Fruit fly (Drosophila melanogaster) whole organism, embryonic: Measurements from ENCODE around the gene HP5.
A peak's percentile ranks its signal among the peaks of the same experiment; 100 is the strongest.

Experiments used
- CG10654 ChIP-seq: fragments of 200-800 bp; sonication (Bioruptor generic); optimal IDR thresholded peaks from 2 replicates; lab custom pipeline; 2016; ENCODE audit warnings: missing biosample characterization, missing genetic modification characterization
- CG12104 ChIP-seq: fragments of 200-800 bp; sonication (Bioruptor generic); optimal IDR thresholded peaks from 3 replicates; lab custom pipeline; 2016; ENCODE audit warnings: missing biosample characterization, missing genetic modification characterization
- CG12391 ChIP-seq: fragments of 200-800 bp; sonication (Bioruptor generic); optimal IDR thresholded peaks from 3 replicates; lab custom pipeline; 2018; ENCODE audit warnings: missing biosample characterization, mild to moderate bottlenecking, missing genetic modification characterization, moderate library complexity
- CG12769 ChIP-seq: fragments of 200-800 bp; sonication (Bioruptor generic); optimal IDR thresholded peaks from 2 replicates; lab custom pipeline; 2019; ENCODE audit warnings: missing biosample characterization, mild to moderate bottlenecking, missing genetic modification characterization, moderate library complexity
- CG14441 ChIP-seq: fragments of 200-800 bp; sonication (Bioruptor generic); IDR thresholded peaks from 2 replicates; pipeline ENCODE4 v1.3.6; 2022; ENCODE audit warnings: missing biosample characterization, missing genetic modification characterization
- CG14710 ChIP-seq: fragments of 200-800 bp; sonication (Bioruptor generic); optimal IDR thresholded peaks from 3 replicates; lab custom pipeline; 2019; ENCODE audit warnings: missing biosample characterization, mild to moderate bottlenecking, missing genetic modification characterization, moderate library complexity
- CG15269 ChIP-seq: fragments of 200-800 bp; sonication (Bioruptor generic); optimal IDR thresholded peaks from 2 replicates; lab custom pipeline; 2018; ENCODE audit warnings: missing biosample characterization, mild to moderate bottlenecking, missing genetic modification characterization, moderate library complexity
- CG17186 ChIP-seq: fragments of 200-800 bp; sonication (Bioruptor generic); optimal IDR thresholded peaks from 3 replicates; lab custom pipeline; 2017; ENCODE audit warnings: missing biosample characterization, missing genetic modification reagents, missing genetic modification characterization
- CG18262 ChIP-seq: fragments of 200-800 bp; optimal IDR thresholded peaks from 3 replicates; lab custom pipeline; 2019; ENCODE audit warnings: missing biosample characterization, mild to moderate bottlenecking, missing genetic modification characterization, moderate library complexity
- CG1832 ChIP-seq: fragments of 200-800 bp; sonication (Bioruptor generic); optimal IDR thresholded peaks from 2 replicates; lab custom pipeline; 2017; ENCODE audit warnings: missing biosample characterization, mild to moderate bottlenecking, missing genetic modification characterization, inconsistent platforms
- CG18476 ChIP-seq: fragments of 200-800 bp; sonication (Bioruptor generic); optimal IDR thresholded peaks from 2 replicates; lab custom pipeline; 2016; ENCODE audit warnings: missing biosample characterization, mild to moderate bottlenecking, missing genetic modification characterization
- CG18599 ChIP-seq: fragments of 200-800 bp; sonication (Bioruptor generic); optimal IDR thresholded peaks from 3 replicates; lab custom pipeline; 2017; ENCODE audit warnings: missing biosample characterization, missing genetic modification characterization, mild to moderate bottlenecking, moderate library complexity, missing genetic modification reagents
- CG18764 ChIP-seq: fragments of 200-800 bp; sonication (Bioruptor generic); optimal IDR thresholded peaks from 3 replicates; lab custom pipeline; 2016; ENCODE audit warnings: missing biosample characterization, missing genetic modification characterization
- CG2116 ChIP-seq: fragments of 200-800 bp; sonication (Bioruptor generic); optimal IDR thresholded peaks from 3 replicates; lab custom pipeline; 2018; ENCODE audit warnings: missing biosample characterization, mild to moderate bottlenecking, missing genetic modification characterization
- CG2202 ChIP-seq: fragments of 200-800 bp; sonication (Bioruptor generic); optimal IDR thresholded peaks from 2 replicates; lab custom pipeline; 2018; ENCODE audit warnings: missing biosample characterization, mild to moderate bottlenecking, missing genetic modification characterization
- CG2678 ChIP-seq: fragments of 200-800 bp; sonication (Bioruptor generic); optimal IDR thresholded peaks from 3 replicates; lab custom pipeline; 2019; ENCODE audit warnings: missing biosample characterization, mild to moderate bottlenecking, missing genetic modification characterization, moderate library complexity
- CG30020 ChIP-seq: fragments of 200-800 bp; optimal IDR thresholded peaks from 2 replicates; lab custom pipeline; 2019; ENCODE audit warnings: missing biosample characterization, mild to moderate bottlenecking, missing genetic modification characterization, moderate library complexity
- CG33557 ChIP-seq: fragments of 200-800 bp; sonication (Bioruptor generic); optimal IDR thresholded peaks from 2 replicates; lab custom pipeline; 2019; ENCODE audit warnings: missing biosample characterization, mild to moderate bottlenecking, missing genetic modification characterization, moderate library complexity
- CG3847 ChIP-seq: fragments of 200-800 bp; sonication (Bioruptor generic); IDR thresholded peaks from 2 replicates; pipeline ENCODE4 v1.3.6; 2022; ENCODE audit warnings: missing biosample characterization, missing genetic modification characterization
- CG8944 ChIP-seq: fragments of 200-800 bp; sonication (Bioruptor generic); optimal IDR thresholded peaks from 3 replicates; lab custom pipeline; 2016; ENCODE audit warnings: missing biosample characterization, missing genetic modification characterization
- Camta ChIP-seq: fragments of 200-800 bp; sonication (Bioruptor generic); optimal IDR thresholded peaks from 2 replicates; lab custom pipeline; 2016; ENCODE audit warnings: missing biosample characterization, missing genetic modification characterization
- CrebB ChIP-seq: fragments of 200-800 bp; sonication (Bioruptor generic); optimal IDR thresholded peaks from 3 replicates; lab custom pipeline; 2018; ENCODE audit warnings: missing biosample characterization, mild to moderate bottlenecking, missing genetic modification characterization
- Dp ChIP-seq: fragments of 200-800 bp; sonication (Bioruptor generic); optimal IDR thresholded peaks from 2 replicates; lab custom pipeline; 2018; ENCODE audit warnings: missing biosample characterization, mild to moderate bottlenecking, missing genetic modification characterization, moderate library complexity
- Fer1 ChIP-seq: fragments of 200-800 bp; sonication (Bioruptor generic); optimal IDR thresholded peaks from 2 replicates; lab custom pipeline; 2017; ENCODE audit warnings: missing biosample characterization, mild to moderate bottlenecking, missing genetic modification characterization
- Hr3 ChIP-seq: fragments of 200-800 bp; sonication (Bioruptor generic); optimal IDR thresholded peaks from 3 replicates; lab custom pipeline; 2016; ENCODE audit warnings: missing biosample characterization, missing genetic modification characterization
- MESR4 ChIP-seq: fragments of 200-800 bp; sonication (Bioruptor generic); optimal IDR thresholded peaks from 2 replicates; lab custom pipeline; 2018; ENCODE audit warnings: missing biosample characterization, mild to moderate bottlenecking, missing genetic modification characterization, moderate library complexity
- NC2α ChIP-seq: fragments of 200-800 bp; sonication (Bioruptor generic); optimal IDR thresholded peaks from 2 replicates; lab custom pipeline; 2016; ENCODE audit warnings: missing biosample characterization, missing genetic modification characterization
- NC2β ChIP-seq: fragments of 200-800 bp; sonication (Bioruptor generic); optimal IDR thresholded peaks from 2 replicates; lab custom pipeline; 2016; ENCODE audit warnings: missing biosample characterization, missing genetic modification characterization
- Nf-YA ChIP-seq: fragments of 200-800 bp; sonication (Bioruptor generic); IDR thresholded peaks from 2 replicates; pipeline ENCODE4 v1.3.6; 2022; ENCODE audit warnings: missing biosample characterization, missing genetic modification characterization
- Oli ChIP-seq: fragments of 200-800 bp; sonication (Bioruptor generic); optimal IDR thresholded peaks from 2 replicates; lab custom pipeline; 2018; ENCODE audit warnings: missing biosample characterization, mild to moderate bottlenecking, missing genetic modification characterization, moderate library complexity
- Ravus ChIP-seq: fragments of 200-800 bp; sonication (Bioruptor generic); IDR thresholded peaks from 2 replicates; pipeline ENCODE4 v1.3.6; 2022; ENCODE audit warnings: missing biosample characterization, missing genetic modification characterization
- cg ChIP-seq: fragments of 200-800 bp; sonication (Bioruptor generic); optimal IDR thresholded peaks from 3 replicates; lab custom pipeline; 2019; ENCODE audit warnings: missing biosample characterization, mild to moderate bottlenecking, missing genetic modification characterization, moderate library complexity
- cwo ChIP-seq: fragments of 200-800 bp; sonication (Bioruptor generic); optimal IDR thresholded peaks from 3 replicates; lab custom pipeline; 2017; ENCODE audit warnings: missing biosample characterization, missing genetic modification characterization, mild to moderate bottlenecking, moderate library complexity, missing genetic modification reagents
- dmrt99B ChIP-seq: fragments of 200-800 bp; sonication (Bioruptor generic); optimal IDR thresholded peaks from 2 replicates; lab custom pipeline; 2018; ENCODE audit warnings: missing biosample characterization, mild to moderate bottlenecking, missing genetic modification characterization, moderate library complexity
- ems ChIP-seq: fragments of 200-800 bp; sonication (Bioruptor generic); optimal IDR thresholded peaks from 3 replicates; lab custom pipeline; 2016; ENCODE audit warnings: missing biosample characterization, missing genetic modification characterization
- exex ChIP-seq: fragments of 200-800 bp; sonication (Bioruptor generic); optimal IDR thresholded peaks from 4 replicates; lab custom pipeline; 2018; ENCODE audit warnings: missing biosample characterization, mild to moderate bottlenecking, missing genetic modification characterization, moderate library complexity
- gsb-n ChIP-seq: fragments of 200-800 bp; sonication (Bioruptor generic); optimal IDR thresholded peaks from 3 replicates; lab custom pipeline; 2018; ENCODE audit warnings: missing biosample characterization, mild to moderate bottlenecking, missing genetic modification characterization
- h ChIP-seq: fragments of >200 bp; optimal IDR thresholded peaks from 2 replicates; lab custom pipeline; 2017
- her ChIP-seq: fragments of 200-800 bp; sonication (Bioruptor generic); optimal IDR thresholded peaks from 2 replicates; lab custom pipeline; 2016; ENCODE audit warnings: missing biosample characterization, missing genetic modification characterization
- lab ChIP-seq: fragments of 200-800 bp; sonication (Bioruptor generic); optimal IDR thresholded peaks from 3 replicates; lab custom pipeline; 2017; ENCODE audit warnings: missing biosample characterization, missing genetic modification characterization, mild to moderate bottlenecking, moderate library complexity, missing genetic modification reagents
- luna ChIP-seq: fragments of 200-800 bp; sonication (Bioruptor generic); optimal IDR thresholded peaks from 2 replicates; lab custom pipeline; 2016; ENCODE audit warnings: missing biosample characterization, missing genetic modification characterization
- mirr ChIP-seq: fragments of 200-800 bp; sonication (Bioruptor generic); optimal IDR thresholded peaks from 3 replicates; lab custom pipeline; 2018; ENCODE audit warnings: missing biosample characterization, mild to moderate bottlenecking, missing genetic modification characterization
- nerfin-1 ChIP-seq: fragments of 200-800 bp; sonication (Bioruptor generic); optimal IDR thresholded peaks from 3 replicates; lab custom pipeline; 2019; ENCODE audit warnings: missing biosample characterization, mild to moderate bottlenecking, missing genetic modification characterization, moderate library complexity
- pan ChIP-seq, 4 experiments: fragments of >200 bp in 3 of 4; fragments of 200-800 bp in 1 of 4; sonication (Bioruptor generic) in 1 of 4; optimal IDR thresholded peaks in 3 of 4; IDR thresholded peaks in 1 of 4; 2 replicates each; pipeline versions ENCODE4 v1.3.6 to Lab custom; 2017 to 2022; ENCODE audit warnings: missing biosample characterization in 2 of 4, missing genetic modification characterization in 2 of 4, mixed read lengths in 1 of 4
- pita ChIP-seq: fragments of 200-800 bp; sonication (Bioruptor generic); optimal IDR thresholded peaks from 2 replicates; lab custom pipeline; 2017; ENCODE audit warnings: missing biosample characterization, mild to moderate bottlenecking, missing genetic modification characterization
- prd ChIP-seq, 3 experiments: fragments of >200 bp in 2 of 3; fragments of 200-800 bp in 1 of 3; sonication (Bioruptor generic) in 1 of 3; optimal IDR thresholded peaks in 2 of 3; IDR thresholded peaks in 1 of 3; 2 replicates in 2 of 3; 3 replicates in 1 of 3; pipeline versions ENCODE4 v1.3.6 to Lab custom; 2017 to 2022; ENCODE audit warnings: missing biosample characterization in 1 of 3, missing genetic modification characterization in 1 of 3
- ro ChIP-seq: fragments of 200-800 bp; sonication (Bioruptor generic); IDR thresholded peaks from 2 replicates; pipeline ENCODE4 v1.3.6; 2022; ENCODE audit warnings: missing biosample characterization, missing genetic modification characterization
- slou ChIP-seq: fragments of 200-800 bp; sonication (Bioruptor generic); optimal IDR thresholded peaks from 3 replicates; lab custom pipeline; 2016; ENCODE audit warnings: missing biosample characterization, missing genetic modification characterization
- ttk ChIP-seq: fragments of 200-800 bp; sonication (Bioruptor generic); IDR thresholded peaks from 2 replicates; pipeline ENCODE4 v2.1.2; 2022; ENCODE audit warnings: missing biosample characterization, missing genetic modification characterization

The HP5 gene

DNA sequence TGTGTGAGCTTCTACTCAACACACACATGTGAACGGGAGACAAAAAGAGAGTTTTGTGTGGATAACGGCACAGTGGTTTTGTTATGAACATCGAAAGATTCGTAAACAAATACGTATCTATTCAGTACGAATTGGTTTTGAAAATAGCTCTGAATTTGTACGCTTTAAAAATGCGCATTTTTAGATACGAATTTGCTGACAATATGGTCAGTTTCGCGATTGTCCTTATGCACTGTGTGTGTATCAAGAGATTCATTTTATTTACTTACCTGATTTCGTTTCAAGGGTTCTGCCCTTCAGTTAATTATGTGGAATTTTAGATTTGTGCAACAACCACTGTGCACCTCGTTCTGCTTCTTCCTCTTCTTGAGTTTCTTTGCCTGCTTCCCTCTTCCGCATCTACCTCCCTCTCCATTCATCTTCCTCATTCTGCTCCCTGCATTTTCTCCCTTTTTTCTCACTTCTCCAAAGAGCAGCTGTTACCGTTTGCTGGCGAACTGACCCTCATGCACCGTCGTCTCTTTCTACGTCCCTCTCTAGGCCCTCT is 40.2 kb downstream of the HP5 start (continued):
- no peak for TF ChIP-seq h (lab: Kevin White, UChicago)
- TF ChIP-seq nerfin-1 (tag; lab: Kevin White, UChicago): peak; percentile 84
- no peak for TF ChIP-seq pan (optimal IDR thresholded peaks at IDR 0.05; lab: Kevin White, UChicago)
- peak in 1 of 2 experiments; percentile 55 for TF ChIP-seq pan (GFP tag; optimal IDR thresholded peaks at IDR 0.05 in 1 of 2, IDR thresholded peaks at IDR 0.05 in 1 of 2)
- TF ChIP-seq mirr: no peak
- peak; percentile 80 for TF ChIP-seq CG12391 (tag; lab: Kevin White, UChicago)
- TF ChIP-seq CG15269: peak; percentile 36
- TF ChIP-seq dmrt99B (tag; lab: Kevin White, UChicago): peak; percentile 77
- TF ChIP-seq NC2α (GFP tag; lab: Kevin White, UChicago): peak; percentile 55
- TF ChIP-seq MESR4 (GFP tag; lab: Kevin White, UChicago): no peak
- no peak for TF ChIP-seq Ravus (GFP tag; lab: Robert Waterston, UW)
- TF ChIP-seq ems: peak; percentile 32
- peak; percentile 13 for TF ChIP-seq cwo (GFP tag; lab: Kevin White, UChicago)
- TF ChIP-seq gsb-n: peak; percentile 82
- TF ChIP-seq lab (GFP tag; lab: Kevin White, UChicago): peak; percentile 62
- TF ChIP-seq CG2116 (GFP tag; lab: Kevin White, UChicago): peak; percentile 45
- TF ChIP-seq Dp (GFP tag; lab: Kevin White, UChicago): no peak
- peak; percentile 63 for TF ChIP-seq CG8944
- 0 out of 2 replicates have a peak, but pooled peaks have one; percentile 23 for TF ChIP-seq CG14441 (GFP tag; lab: Robert Waterston, UW)
- peak; percentile 55 for TF ChIP-seq CG12104 (GFP tag; lab: Kevin White, UChicago)
- no peak for TF ChIP-seq ttk (GFP tag; lab: Robert Waterston, UW)
- peak; percentile 31 for TF ChIP-seq Fer1 (GFP tag; lab: Kevin White, UChicago)
- peak; percentile 52 for TF ChIP-seq CG10654 (GFP tag; lab: Kevin White, UChicago)
- peak; percentile 55 for TF ChIP-seq CG18599 (GFP tag; lab: Kevin White, UChicago)
- TF ChIP-seq CG1832: no peak
- TF ChIP-seq CG17186 (GFP tag; lab: Kevin White, UChicago): peak; percentile 47
- peak; percentile 67 for TF ChIP-seq Camta (GFP tag; lab: Kevin White, UChicago)
- TF ChIP-seq CG33557 (GFP tag; lab: Kevin White, UChicago): peak; percentile 82
- TF ChIP-seq CG18476: peak; percentile 45
- peak; percentile 84 for TF ChIP-seq NC2β (GFP tag; lab: Kevin White, UChicago)
- TF ChIP-seq CG18262 (tag; lab: Kevin White, UChicago): peak; percentile 90
- peak; percentile 56 for TF ChIP-seq CG18764 (GFP tag; lab: Kevin White, UChicago)
- TF ChIP-seq luna (GFP tag; lab: Kevin White, UChicago): no peak
- peak; percentile 6 for TF ChIP-seq CrebB (tag; lab: Kevin White, UChicago)
- TF ChIP-seq CG2202: peak; percentile 80
- peak; percentile 35 for TF ChIP-seq CG30020 (tag; lab: Kevin White, UChicago)
- TF ChIP-seq CG14710 (tag; lab: Kevin White, UChicago): peak; percentile 87
- no peak for TF ChIP-seq slou
- peak; percentile 55 for TF ChIP-seq CG12769 (tag; lab: Kevin White, UChicago)
- no peak for TF ChIP-seq prd (optimal IDR thresholded peaks at IDR 0.05; lab: Kevin White, UChicago)
- TF ChIP-seq prd (GFP tag; IDR thresholded peaks at IDR 0.05; lab: Robert Waterston, UW): peak; percentile 75; the same call in 2 of the 3 replicates
- TF ChIP-seq exex (tag; lab: Kevin White, UChicago): no peak
- peak; percentile 59 for TF ChIP-seq cg (GFP tag; lab: Kevin White, UChicago)
- peak; percentile 58 for TF ChIP-seq Hr3 (GFP tag; lab: Kevin White, UChicago)
- peak; percentile 13; the same call in 1 of the 2 replicates for TF ChIP-seq ro (GFP tag; lab: Robert Waterston, UW)
- no peak for TF ChIP-seq pita (GFP tag; lab: Kevin White, UChicago)
- TF ChIP-seq her: peak; percentile 59
- peak; percentile 77 for TF ChIP-seq Oli (tag; lab: Kevin White, UChicago)
- no peak for TF ChIP-seq CG3847 (GFP tag; lab: Robert Waterston, UW)
- no peak for TF ChIP-seq Nf-YA (GFP tag; lab: Robert Waterston, UW)
- peak; percentile 79 for TF ChIP-seq CG2678 (tag; lab: Kevin White, UChicago)
